Worm (Caenorhabditis elegans): ENCODE measurements around the gene ZK1290.11.

The ZK1290.11 gene

DNA sequence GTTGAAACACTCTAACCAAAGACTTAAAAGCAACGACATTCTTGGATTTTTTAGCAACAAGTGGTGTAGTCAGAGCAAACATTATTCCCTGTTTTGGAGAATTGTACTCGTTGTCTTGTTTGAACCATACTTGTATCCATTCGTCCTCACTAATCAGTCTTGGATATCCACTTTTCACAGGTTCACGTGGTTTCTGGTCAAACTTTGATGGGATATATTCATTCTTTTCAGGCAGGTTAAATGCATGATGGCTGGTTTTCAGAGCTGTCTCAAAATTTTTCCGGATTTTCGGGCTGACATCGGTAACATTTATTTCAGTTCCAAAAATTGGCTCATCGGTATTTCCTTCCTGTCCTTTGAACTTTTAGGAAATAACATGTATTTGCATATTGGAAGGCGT lies 40.0 kb downstream of the ZK1290.11 start:
- TF ChIP-seq unc-62 (GFP tag; optimal IDR thresholded peaks at IDR 0.05 in 1 of 2) (peak in 1 of 2 experiments; percentile 95), unc-62 (tag; optimal IDR thresholded peaks at IDR 0.05) (no peak), jun-1 (tag; optimal IDR thresholded peaks at IDR 0.05) (no peak)

DNA sequence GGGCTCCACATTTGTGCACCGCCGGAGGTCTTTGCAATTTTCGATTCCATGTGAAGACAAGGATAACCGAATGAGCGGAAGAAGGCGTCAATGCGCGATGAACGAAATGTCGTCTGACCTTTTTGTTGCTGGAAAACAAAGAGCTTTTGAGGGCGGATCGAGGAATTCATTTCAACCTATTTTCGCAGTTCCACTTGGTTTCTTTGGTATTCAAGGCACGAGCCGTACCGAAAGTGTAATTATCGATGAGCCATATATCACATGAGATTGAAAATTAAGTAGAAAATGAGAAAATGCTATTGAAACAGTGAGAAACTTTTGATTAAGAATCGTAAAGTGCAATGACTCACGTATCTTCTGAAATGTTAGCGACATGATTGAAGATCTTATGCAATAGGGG lies 42.2 kb downstream of the ZK1290.11 start, which contains the start of gene glb-9:
glb-9 (minus strand) TSS at position 101 of the 400 bp plus-strand sequence.
- TF ChIP-seq nhr-102 (tag; optimal IDR thresholded peaks at IDR 0.05): no peak
- no peak for TF ChIP-seq pqm-1 (tag; optimal IDR thresholded peaks at IDR 0.05)
- TF ChIP-seq egl-27 (tag; optimal IDR thresholded peaks at IDR 0.05): no peak
- no peak for TF ChIP-seq unc-130 (GFP tag; optimal IDR thresholded peaks at IDR 0.05)
